Worm (Caenorhabditis elegans) whole organism, L3 larva: Measurements from ENCODE around the gene srsx-32.

ENCODE experiments used
- ama-1 ChIP-seq: fragments of 150-350 bp; optimal IDR thresholded peaks from 2 replicates; lab custom pipeline; 2018
- ceh-82 ChIP-seq: fragments of 150-350 bp; optimal IDR thresholded peaks from 2 replicates; lab custom pipeline; 2014; ENCODE audit warnings: missing biosample characterization, missing genetic modification characterization
- ceh-9 ChIP-seq: sonication (generic microtip); optimal IDR thresholded peaks from 2 replicates; lab custom pipeline; 2018; ENCODE audit warnings: missing biosample characterization, missing genetic modification characterization
- elt-3 ChIP-seq, 3 experiments: fragments of 150-350 bp in 1 of 3; sonication (generic microtip) in 2 of 3; optimal IDR thresholded peaks; 2 replicates in 2 of 3; 4 replicates in 1 of 3; lab custom pipeline; 2014 to 2017; ENCODE audit warnings: missing biosample characterization in 3 of 3, missing genetic modification characterization in 3 of 3
- fkh-2 ChIP-seq: fragments of 150-350 bp; optimal IDR thresholded peaks from 2 replicates; lab custom pipeline; 2014; ENCODE audit warnings: missing biosample characterization, missing genetic modification reagents, missing genetic modification characterization
- fos-1 ChIP-seq: fragments of 150-350 bp; optimal IDR thresholded peaks from 2 replicates; lab custom pipeline; 2014; ENCODE audit warnings: missing biosample characterization, missing genetic modification characterization
- lin-15B ChIP-seq: fragments of 150-350 bp; optimal IDR thresholded peaks from 2 replicates; lab custom pipeline; 2014; ENCODE audit warnings: missing biosample characterization, missing genetic modification characterization
- lin-39 ChIP-seq: fragments of 150-350 bp; optimal IDR thresholded peaks from 2 replicates; lab custom pipeline; 2018; ENCODE audit warnings: missing biosample characterization, missing genetic modification reagents, missing genetic modification characterization
- nfya-1 ChIP-seq: sonication (generic microtip); optimal IDR thresholded peaks from 2 replicates; lab custom pipeline; 2017; ENCODE audit warnings: missing genetic modification characterization, mild to moderate bottlenecking, missing compliant biosample characterization, antibody characterized with exemption, moderate library complexity; ENCODE audit not compliant: insufficient read depth
- nhr-67 ChIP-seq: fragments of 150-350 bp; optimal IDR thresholded peaks from 2 replicates; lab custom pipeline; 2014; ENCODE audit warnings: missing biosample characterization, missing genetic modification characterization
- sea-2 ChIP-seq: fragments of 150-350 bp; sonication (generic microtip); optimal IDR thresholded peaks from 4 replicates; lab custom pipeline; 2014; ENCODE audit warnings: missing biosample characterization, missing genetic modification reagents, missing genetic modification characterization
- zag-1 ChIP-seq: fragments of 150-350 bp; optimal IDR thresholded peaks from 2 replicates; lab custom pipeline; 2014; ENCODE audit warnings: missing biosample characterization, missing genetic modification characterization
- ztf-11 ChIP-seq: fragments of 150-350 bp; optimal IDR thresholded peaks from 2 replicates; lab custom pipeline; 2014; ENCODE audit warnings: missing biosample characterization, missing genetic modification characterization

- TF ChIP-seq ama-1 (lab: Kevin White, UChicago), result no peak
- TF ChIP-seq fos-1 (tag; lab: Kevin White, UChicago), result no peak
- TF ChIP-seq sea-2 (GFP tag; lab: Kevin White, UChicago), result no peak
- TF ChIP-seq zag-1 (tag; lab: Kevin White, UChicago), result no peak
- TF ChIP-seq nfya-1 (tag; lab: Kevin White, UChicago), result no peak
- TF ChIP-seq fkh-2 (tag; lab: Kevin White, UChicago), result no peak
- no peak for TF ChIP-seq lin-15B (tag; lab: Kevin White, UChicago)
- TF ChIP-seq ceh-82 (tag; lab: Kevin White, UChicago), result no peak
- TF ChIP-seq ceh-9 (tag; lab: Kevin White, UChicago), result no peak
- no peak for TF ChIP-seq nhr-67 (tag; lab: Kevin White, UChicago)
- TF ChIP-seq lin-39, result no peak
- TF ChIP-seq ztf-11 (tag; lab: Kevin White, UChicago), result no peak
- no peak for TF ChIP-seq elt-3 (tag; optimal IDR thresholded peaks at IDR 0.05; lab: Kevin White, UChicago)
Observed at ce11 chrV:7053100-7053499, 35.9 kb downstream of the srsx-32 start, which contains the start of gene txt-17.
